Fruit fly (Drosophila melanogaster): Measurements from ENCODE around the gene ScsbetaG.

The ScsbetaG gene

DNA sequence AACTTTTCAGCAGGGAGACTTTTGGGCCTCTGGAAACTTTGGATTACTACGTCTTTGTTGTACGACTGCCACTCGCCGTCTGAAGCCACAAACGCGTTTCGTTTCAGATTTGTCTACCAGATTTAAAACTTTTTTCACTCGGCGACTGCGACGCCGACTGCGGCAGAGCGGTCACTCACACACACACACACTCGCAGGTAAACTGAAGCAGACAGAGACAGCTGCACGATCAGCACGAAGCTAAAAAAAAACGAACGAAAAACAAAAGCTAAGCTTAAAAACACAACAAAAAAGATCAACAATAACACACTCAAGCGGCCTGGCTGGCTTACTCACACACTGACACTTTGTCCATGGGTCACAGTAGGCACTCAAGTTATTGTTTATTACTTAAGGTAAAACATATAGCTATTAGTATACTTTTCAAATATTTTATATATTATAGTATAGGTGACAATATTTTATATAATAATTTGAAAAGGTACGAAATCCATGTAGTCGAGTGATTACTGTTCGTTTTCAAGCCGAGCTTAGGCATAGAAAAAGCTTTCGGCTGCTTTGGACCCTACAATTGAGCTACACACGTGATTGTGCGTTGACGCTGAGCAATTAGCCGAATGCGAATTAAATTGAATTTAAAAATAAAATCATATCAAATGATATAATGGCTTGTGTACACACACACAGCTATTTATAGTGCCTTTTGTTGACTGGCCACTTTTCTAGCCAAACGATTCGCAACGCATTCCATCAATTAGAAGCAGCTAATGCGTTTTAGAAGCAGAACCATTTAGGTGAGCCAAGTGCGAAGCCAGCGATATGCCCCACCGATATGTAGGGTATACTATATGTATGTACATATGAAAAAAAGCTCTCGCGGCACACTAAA is 14.0 kb upstream of the ScsbetaG start, which contains the start of gene Msr-110 (continued):
- TF ChIP-seq zen (tag; optimal IDR thresholded peaks at IDR 0.05) (peak; percentile 40), Hand (GFP tag; optimal IDR thresholded peaks at IDR 0.05) (peak; percentile 74), cad (GFP tag; optimal IDR thresholded peaks at IDR 0.05) (no peak), Dip3 (GFP tag; optimal IDR thresholded peaks at IDR 0.05) (peak; percentile 70), CG32772 (GFP tag; IDR thresholded peaks at IDR 0.05) (peak; percentile 89), mirr (GFP tag; optimal IDR thresholded peaks at IDR 0.05) (peak; percentile 61), CG12155 (GFP tag; optimal IDR thresholded peaks at IDR 0.05) (peak; percentile 69), CG7839 (tag; optimal IDR thresholded peaks at IDR 0.05) (peak; percentile 93), Jarid2 (GFP tag; optimal IDR thresholded peaks at IDR 0.05) (peak; percentile 68), scrt (GFP tag; optimal IDR thresholded peaks at IDR 0.05) (peak; percentile 80), Doc2 (GFP tag; IDR thresholded peaks at IDR 0.05) (peak; percentile 81), CG8944 (GFP tag; optimal IDR thresholded peaks at IDR 0.05) (peak; percentile 64), HLH4C (GFP tag; IDR thresholded peaks at IDR 0.05; ENCODE audit: partially characterized antibody) (no peak), HHEX (GFP tag; optimal IDR thresholded peaks at IDR 0.05) (peak; percentile 89), fu2 (GFP tag; optimal IDR thresholded peaks at IDR 0.05) (peak; percentile 51), CG8478 (optimal IDR thresholded peaks at IDR 0.05) (no peak), CG3163 (GFP tag; optimal IDR thresholded peaks at IDR 0.05) (peak; percentile 49), hkb (optimal IDR thresholded peaks at IDR 0.05) (no peak), hkb (GFP tag; IDR thresholded peaks at IDR 0.05) (peak; percentile 89), gsb-n (tag; optimal IDR thresholded peaks at IDR 0.05) (peak; percentile 77), PHDP (tag; optimal IDR thresholded peaks at IDR 0.05) (peak; percentile 91), lilli (GFP tag; optimal IDR thresholded peaks at IDR 0.05) (peak; percentile 77), Ravus (GFP tag; IDR thresholded peaks at IDR 0.05) (peak; percentile 56), Elba2 (GFP tag; optimal IDR thresholded peaks at IDR 0.05) (no peak), tup (GFP tag; optimal IDR thresholded peaks at IDR 0.05) (peak; percentile 45), Hr51 (GFP tag; optimal IDR thresholded peaks at IDR 0.05) (peak; percentile 80 to 93), CG12659 (GFP tag; optimal IDR thresholded peaks at IDR 0.05) (peak; percentile 92), mam (GFP tag; optimal IDR thresholded peaks at IDR 0.05) (peak; percentile 55), Abd-B (GFP tag; optimal IDR thresholded peaks at IDR 0.05) (peak; percentile 91), Atf6 (GFP tag; IDR thresholded peaks at IDR 0.05) (peak; percentile 91), Sox102F (GFP tag; optimal IDR thresholded peaks at IDR 0.05) (peak; percentile 93), CG10267 (tag; optimal IDR thresholded peaks at IDR 0.05) (peak; percentile 75), CG1832 (GFP tag; optimal IDR thresholded peaks at IDR 0.05) (peak; percentile 22), Nf-YC (tag; optimal IDR thresholded peaks at IDR 0.05) (peak; percentile 86), CG3407 (GFP tag; optimal IDR thresholded peaks at IDR 0.05) (peak; percentile 74), hb (GFP tag; IDR thresholded peaks at IDR 0.05; ENCODE audit: partially characterized antibody) (no peak), org-1 (GFP tag; optimal IDR thresholded peaks at IDR 0.05) (peak; percentile 88), CG11560 (tag; IDR thresholded peaks at IDR 0.05) (peak; percentile 84), HmgZ (tag; optimal IDR thresholded peaks at IDR 0.05) (peak; percentile 82), repo (GFP tag; optimal IDR thresholded peaks at IDR 0.05) (peak; percentile 42), CrebB (tag; optimal IDR thresholded peaks at IDR 0.05) (peak; percentile 81), CG2678 (tag; optimal IDR thresholded peaks at IDR 0.05) (peak; percentile 96), BEAF-32 (GFP tag; optimal IDR thresholded peaks at IDR 0.05) (peak; percentile 4), CG1024 (GFP tag; IDR thresholded peaks at IDR 0.05) (peak; percentile 49; the same call in 1 of the 2 replicates), CG9817 (tag; optimal IDR thresholded peaks at IDR 0.05) (peak; percentile 91), wek (GFP tag; optimal IDR thresholded peaks at IDR 0.05) (peak; percentile 61), unpg (GFP tag; optimal IDR thresholded peaks at IDR 0.05) (peak; percentile 91), CG10462 (GFP tag; optimal IDR thresholded peaks at IDR 0.05) (peak; percentile 64)

All from whole organism, embryonic.